Worm (Caenorhabditis elegans) whole organism, dauer: Measurements from ENCODE around the gene sma-3.

Source experiments
- unc-62 ChIP-seq: sonication (generic microtip); optimal IDR thresholded peaks from 2 replicates; lab custom pipeline; 2017; ENCODE audit warnings: missing biosample characterization, missing genetic modification reagents, missing genetic modification characterization

sma-3 gene

ce11 chrIII:6863901-6864300 is at the start of gene sma-3:
TSS of gene sma-3 (minus strand) at chrIII:6863968.
- TF ChIP-seq unc-62, result no peak

DNA sequence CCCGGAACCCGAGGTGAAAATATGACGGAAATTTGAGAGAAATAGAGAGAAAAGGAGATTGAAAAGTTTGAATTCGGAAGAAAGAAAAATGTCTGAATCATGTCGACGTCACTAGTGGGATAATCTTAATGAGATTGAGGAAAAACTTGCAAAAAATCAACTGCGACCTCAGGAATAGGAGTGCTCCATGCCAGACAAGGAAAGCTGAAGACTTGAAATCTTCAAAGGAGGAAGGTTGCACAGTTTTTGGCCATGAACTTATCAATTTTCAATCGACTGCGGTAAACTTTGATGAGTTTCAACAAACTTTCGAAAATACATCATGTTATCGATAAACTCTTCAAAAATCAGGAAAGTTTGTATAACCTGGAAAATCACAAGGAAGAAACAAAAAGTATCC is 48.6 kb upstream of the sma-3 start, which contains the start of gene pdf-1:
Gene pdf-1 (minus strand): TSS at position 101 of the 400 bp plus-strand sequence.
- TF ChIP-seq unc-62, result no peak

ce11 chrIII:6906409-6906808 is 42.6 kb upstream of the sma-3 start, which contains the start of gene T07E3.2:
TSS of gene T07E3.2 (plus strand) at chrIII:6906709.
- no peak for TF ChIP-seq unc-62

DNA sequence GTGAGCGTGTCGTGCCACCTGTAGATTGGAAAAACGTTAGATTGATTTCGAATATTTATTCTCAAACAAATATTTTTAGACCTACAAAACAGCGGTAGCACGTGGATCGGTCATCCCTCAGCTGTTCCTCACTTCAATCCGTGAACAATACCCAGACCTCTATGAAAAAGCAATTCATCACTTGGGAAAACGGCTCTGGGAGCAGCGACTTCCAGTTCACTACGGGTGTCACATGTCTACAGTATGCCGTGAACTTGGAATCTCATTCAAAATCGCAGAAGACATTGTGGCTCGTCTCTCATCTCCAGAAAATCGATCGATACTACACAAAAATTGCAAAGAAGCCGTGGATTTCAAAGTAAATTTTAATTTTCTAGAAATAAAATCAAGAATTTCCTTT is 40.7 kb upstream of the sma-3 start:
- no peak for TF ChIP-seq unc-62

ce11 chrIII:6903056-6903977 is 39.5 kb upstream of the sma-3 start, which contains the start of the genes brc-2 and T07E3.3:
TSS of gene brc-2 (minus strand) at chrIII:6903106.
TSS of gene T07E3.3 (plus strand) at chrIII:6903877.
- no peak for TF ChIP-seq unc-62

- TF ChIP-seq unc-62, result no peak
Observed at ce11 chrIII:6900609-6901008, 36.8 kb upstream of the sma-3 start.

DNA sequence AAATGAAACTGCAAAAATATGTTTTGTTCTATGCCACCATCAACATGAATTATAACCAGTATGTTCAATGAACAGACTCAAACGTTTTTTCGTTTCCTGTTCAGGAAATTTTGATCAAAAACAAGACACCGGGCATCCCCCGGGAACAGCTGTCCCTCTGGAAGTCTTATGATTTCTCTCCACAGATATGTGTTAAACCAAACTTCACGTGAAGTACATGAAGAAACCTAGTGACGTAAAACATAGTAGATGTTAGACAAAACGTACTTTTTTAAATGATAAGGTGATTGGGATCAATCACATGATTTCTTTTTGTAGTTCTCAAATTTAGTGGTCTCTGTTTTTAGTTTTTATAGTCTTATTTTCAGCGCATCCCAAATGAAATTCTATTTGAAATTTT is 34.8 kb upstream of the sma-3 start:
- TF ChIP-seq unc-62, result no peak

DNA sequence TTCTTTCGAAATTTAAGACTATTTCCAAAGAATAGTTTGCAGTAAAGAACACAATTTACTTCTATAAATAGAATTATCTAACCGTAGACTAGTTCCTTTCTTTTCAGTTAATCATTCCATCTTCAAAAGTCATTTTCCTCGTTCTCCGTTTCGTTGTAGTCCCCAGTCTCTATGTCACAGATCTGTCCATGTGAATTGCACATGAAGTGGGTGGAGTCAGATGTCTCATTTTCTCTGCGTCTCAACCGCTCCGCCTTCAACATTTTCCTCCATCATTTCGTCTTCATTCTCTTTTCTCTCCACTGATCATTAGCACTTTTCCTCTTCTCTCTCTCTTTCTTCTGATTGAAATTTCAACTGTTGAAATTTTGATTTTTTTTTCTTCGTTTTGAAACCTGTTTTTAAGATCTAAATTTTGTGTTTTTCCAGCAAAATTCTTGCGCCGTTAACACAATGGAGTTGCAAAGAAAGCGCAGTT is 33.9 kb upstream of the sma-3 start, which contains the start of gene T07E3.4:
Gene T07E3.4 (plus strand): TSS at position 428 of the 478 bp plus-strand sequence.
- no peak for TF ChIP-seq unc-62

DNA sequence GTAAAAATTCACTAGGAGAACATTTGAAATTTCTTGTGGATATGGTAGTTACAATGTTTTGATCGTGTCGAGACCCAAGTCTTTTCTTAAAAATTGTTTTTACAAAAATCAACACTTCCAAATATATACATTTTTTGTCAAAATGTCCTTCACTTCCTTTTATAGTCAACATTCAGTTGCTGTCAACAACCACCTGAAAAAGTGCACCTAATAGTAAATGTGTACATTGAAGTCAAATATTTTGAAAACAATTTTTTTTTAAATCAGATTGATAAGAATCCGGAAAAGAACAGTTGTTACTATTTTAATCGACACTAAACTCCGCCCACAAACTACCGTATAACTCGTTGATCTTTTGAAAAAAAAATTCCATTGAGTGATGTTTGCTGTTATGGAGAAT is 31.9 kb upstream of the sma-3 start:
- TF ChIP-seq unc-62, result no peak

ce11 chrIII:6895166-6895565 is 31.4 kb upstream of the sma-3 start:
- no peak for TF ChIP-seq unc-62

DNA sequence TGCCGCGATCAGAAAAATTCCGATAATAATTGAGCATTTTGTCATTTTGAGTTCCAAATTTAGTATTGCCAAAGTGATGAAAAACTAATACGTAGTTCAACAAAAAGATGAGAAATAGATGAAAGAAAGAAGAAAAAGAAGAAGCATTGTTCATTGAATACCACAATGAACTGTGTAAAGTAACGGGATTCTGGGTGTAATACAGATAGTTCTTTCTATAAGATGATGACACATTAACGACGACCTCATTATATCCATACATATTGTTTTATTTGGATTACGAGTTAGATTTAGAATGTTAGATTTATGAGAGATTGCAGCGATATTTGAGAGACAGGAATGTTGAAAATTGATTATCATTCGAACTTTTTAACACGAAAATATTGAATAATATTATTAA is 27.8 kb upstream of the sma-3 start, which contains the start of gene K04C2.5:
Gene K04C2.5 (minus strand): TSS at position 101 of the 400 bp plus-strand sequence.
- TF ChIP-seq unc-62, result no peak

ce11 chrIII:6888999-6889824 is 25.4 kb upstream of the sma-3 start, which contains the start of the genes brd-1 and K04C2.2:
TSS of gene brd-1 (minus strand) at chrIII:6889504.
TSS of gene K04C2.2 (plus strand) at chrIII:6889774.
- no peak for TF ChIP-seq unc-62

DNA sequence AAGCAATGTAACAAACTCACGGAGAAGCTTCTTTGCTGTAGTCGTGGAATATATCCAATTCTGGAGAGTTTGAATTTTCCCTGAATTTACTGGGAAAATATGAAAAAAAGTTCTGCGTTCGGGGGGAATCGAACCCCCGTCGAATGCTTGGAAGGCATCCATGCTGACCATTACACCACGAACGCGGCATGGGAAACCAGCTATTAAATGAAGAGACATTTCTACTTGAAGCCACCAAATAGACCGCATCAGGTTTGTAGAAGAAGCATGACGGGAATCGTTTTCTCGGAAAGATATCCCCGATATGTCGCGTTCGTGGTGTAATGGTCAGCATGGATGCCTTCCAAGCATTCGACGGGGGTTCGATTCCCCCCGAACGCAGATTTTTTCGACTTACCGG is 24.7 kb upstream of the sma-3 start:
- no peak for TF ChIP-seq unc-62

DNA sequence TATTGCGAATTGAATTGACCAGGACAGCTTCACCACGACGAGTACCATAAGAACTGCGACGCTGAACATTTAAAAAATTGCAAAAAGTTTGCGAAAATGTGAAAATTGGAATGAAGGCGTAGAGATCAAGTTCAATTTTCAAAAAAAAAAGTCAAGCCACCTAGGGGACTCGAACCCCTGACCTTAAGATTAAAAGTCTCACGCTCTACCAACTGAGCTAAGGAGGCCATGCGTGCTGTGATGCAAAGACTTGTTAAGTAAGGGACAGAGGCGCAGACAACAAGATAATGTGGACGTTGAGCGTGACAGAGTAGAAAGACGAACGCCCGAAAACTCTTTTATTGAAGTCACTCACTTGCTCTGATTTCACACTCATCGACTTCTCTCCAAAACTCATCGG is 23.8 kb upstream of the sma-3 start:
- no peak for TF ChIP-seq unc-62

- TF ChIP-seq unc-62, result no peak
Observed at ce11 chrIII:6885889-6886288, 22.1 kb upstream of the sma-3 start.

DNA sequence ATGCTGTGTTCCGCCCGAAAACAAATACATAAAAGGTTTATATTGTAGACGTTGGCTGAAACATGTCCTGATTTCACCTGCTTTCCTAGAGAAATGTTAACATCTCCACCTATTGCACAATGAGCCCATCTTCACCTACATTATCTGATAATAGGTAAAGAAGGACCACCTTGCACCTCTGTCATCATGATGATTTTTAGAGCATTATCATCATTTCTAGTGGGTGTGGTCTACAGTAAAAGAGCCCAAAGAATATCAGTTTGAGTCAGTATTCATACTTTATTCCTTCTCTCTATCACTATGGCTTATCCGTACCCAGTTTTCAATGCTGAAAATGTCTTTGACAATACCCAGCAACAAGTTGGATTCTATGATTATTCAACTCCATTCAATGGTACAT is 20.4 kb upstream of the sma-3 start, which contains the start of gene med-2:
Gene med-2 (plus strand): TSS at position 301 of the 400 bp plus-strand sequence.
- TF ChIP-seq unc-62, result no peak

DNA sequence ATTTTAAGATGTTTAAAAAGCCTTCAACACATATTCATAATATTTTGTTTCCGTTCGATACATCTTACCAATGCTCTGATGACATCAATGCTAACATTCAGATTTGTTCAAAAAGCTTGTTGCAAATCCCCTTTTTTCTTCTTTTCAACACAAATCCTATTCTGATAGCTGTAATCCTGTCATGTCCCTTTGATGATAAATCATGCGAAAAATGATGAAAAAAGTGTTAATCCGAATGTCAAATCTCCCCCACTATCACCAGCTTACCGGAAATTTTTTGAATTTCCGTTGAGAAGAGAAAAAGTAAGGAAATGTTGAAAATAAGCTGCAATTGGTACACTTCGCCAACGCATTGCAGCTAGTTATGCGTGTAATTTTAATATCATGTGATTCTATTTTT is 18.0 kb upstream of the sma-3 start:
- no peak for TF ChIP-seq unc-62
